Worm (Caenorhabditis elegans) whole organism, L2 larva: Measurements from ENCODE around the gene F28H6.6.

Experiments used
- C34F6.9 ChIP-seq: fragments of 150-350 bp; optimal IDR thresholded peaks from 2 replicates; lab custom pipeline; 2014; ENCODE audit warnings: missing biosample characterization, missing genetic modification characterization
- F13H6.1 ChIP-seq: sonication (generic microtip); optimal IDR thresholded peaks from 2 replicates; lab custom pipeline; 2016; ENCODE audit warnings: missing genetic modification characterization, missing compliant biosample characterization
- R02D3.7 ChIP-seq: fragments of 150-350 bp; optimal IDR thresholded peaks from 2 replicates; lab custom pipeline; 2014; ENCODE audit warnings: missing biosample characterization, missing genetic modification characterization
- ZK546.5 ChIP-seq: sonication (generic microtip); optimal IDR thresholded peaks from 2 replicates; lab custom pipeline; 2017; ENCODE audit warnings: missing biosample characterization, missing genetic modification characterization
- alr-1 ChIP-seq: fragments of 150-350 bp; optimal IDR thresholded peaks from 2 replicates; lab custom pipeline; 2014; ENCODE audit warnings: missing biosample characterization, missing genetic modification characterization
- ama-1 ChIP-seq: fragments of 150-350 bp; optimal IDR thresholded peaks from 2 replicates; lab custom pipeline; 2018; ENCODE audit warnings: inconsistent platforms
- blmp-1 ChIP-seq: sonication (generic microtip); optimal IDR thresholded peaks from 2 replicates; lab custom pipeline; 2017; ENCODE audit warnings: missing genetic modification characterization, mild to moderate bottlenecking, missing compliant biosample characterization, antibody characterized with exemption, moderate library complexity; ENCODE audit not compliant: insufficient read depth
- ceh-16 ChIP-seq: fragments of 150-350 bp; optimal IDR thresholded peaks from 2 replicates; lab custom pipeline; 2014; ENCODE audit warnings: missing biosample characterization, missing genetic modification characterization
- crh-2 ChIP-seq: sonication (generic microtip); optimal IDR thresholded peaks from 2 replicates; lab custom pipeline; 2017; ENCODE audit warnings: missing biosample characterization, missing genetic modification characterization
- dmd-4 ChIP-seq: sonication (generic microtip); optimal IDR thresholded peaks from 2 replicates; lab custom pipeline; 2017; ENCODE audit warnings: missing biosample characterization, missing genetic modification characterization
- elt-1 ChIP-seq: fragments of 150-350 bp; optimal IDR thresholded peaks from 2 replicates; lab custom pipeline; 2014; ENCODE audit warnings: missing biosample characterization, missing genetic modification characterization
- elt-3 ChIP-seq: sonication (generic microtip); optimal IDR thresholded peaks from 2 replicates; lab custom pipeline; 2017; ENCODE audit warnings: missing biosample characterization, missing genetic modification characterization
- fos-1 ChIP-seq: fragments of 150-350 bp; optimal IDR thresholded peaks from 2 replicates; lab custom pipeline; 2014; ENCODE audit warnings: missing biosample characterization, missing genetic modification characterization
- gmeb-1 ChIP-seq: fragments of 150-350 bp; optimal IDR thresholded peaks from 2 replicates; lab custom pipeline; 2014; ENCODE audit warnings: missing biosample characterization, missing genetic modification characterization
- lin-11 ChIP-seq: fragments of 150-350 bp; sonication (generic microtip); optimal IDR thresholded peaks from 2 replicates; lab custom pipeline; 2014; ENCODE audit warnings: missing biosample characterization, missing genetic modification characterization, inconsistent platforms, mixed read lengths
- lin-13 ChIP-seq: fragments of 150-350 bp; optimal IDR thresholded peaks from 2 replicates; lab custom pipeline; 2014; ENCODE audit warnings: missing biosample characterization, missing genetic modification reagents, missing genetic modification characterization
- lin-39 ChIP-seq: fragments of 150-350 bp; optimal IDR thresholded peaks from 2 replicates; lab custom pipeline; 2014; ENCODE audit warnings: missing biosample characterization, missing genetic modification reagents, missing genetic modification characterization
- lsy-2 ChIP-seq, 2 experiments: fragments of 150-350 bp in 1 of 2; sonication (generic microtip) in 1 of 2; optimal IDR thresholded peaks; 2 replicates each; lab custom pipeline; 2014 to 2017; ENCODE audit warnings: missing biosample characterization in 2 of 2, missing genetic modification characterization in 2 of 2
- mab-5 ChIP-seq: fragments of 150-350 bp; optimal IDR thresholded peaks from 2 replicates; lab custom pipeline; 2014; ENCODE audit warnings: missing biosample characterization, missing genetic modification characterization
- mbf-1 ChIP-seq: sonication (generic microtip); optimal IDR thresholded peaks from 2 replicates; lab custom pipeline; 2017; ENCODE audit warnings: missing biosample characterization, missing genetic modification characterization
- mdl-1 ChIP-seq, 2 experiments: fragments of 150-350 bp in 1 of 2; sonication (generic microtip) in 1 of 2; optimal IDR thresholded peaks; 2 replicates each; lab custom pipeline; 2017; ENCODE audit warnings: missing biosample characterization in 2 of 2, missing genetic modification characterization in 2 of 2
- nhr-10 ChIP-seq: sonication (generic microtip); optimal IDR thresholded peaks from 2 replicates; lab custom pipeline; 2017; ENCODE audit warnings: missing biosample characterization, missing genetic modification characterization
- nhr-11 ChIP-seq: fragments of 150-350 bp; optimal IDR thresholded peaks from 2 replicates; lab custom pipeline; 2014; ENCODE audit warnings: missing biosample characterization, missing genetic modification characterization
- nhr-12 ChIP-seq: fragments of 150-350 bp; optimal IDR thresholded peaks from 2 replicates; lab custom pipeline; 2014; ENCODE audit warnings: missing biosample characterization, missing genetic modification characterization
- nhr-129 ChIP-seq: fragments of 150-350 bp; optimal IDR thresholded peaks from 2 replicates; lab custom pipeline; 2014; ENCODE audit warnings: missing biosample characterization, missing genetic modification characterization
- nhr-23 ChIP-seq: fragments of 150-350 bp; optimal IDR thresholded peaks from 2 replicates; lab custom pipeline; 2014; ENCODE audit warnings: missing biosample characterization, missing genetic modification reagents, missing genetic modification characterization
- nhr-237 ChIP-seq: fragments of 150-350 bp; optimal IDR thresholded peaks from 2 replicates; lab custom pipeline; 2014; ENCODE audit warnings: missing biosample characterization, missing genetic modification characterization
- nhr-25 ChIP-seq: fragments of 150-350 bp; sonication (generic microtip); optimal IDR thresholded peaks from 3 replicates; lab custom pipeline; 2014; ENCODE audit warnings: missing biosample characterization, missing genetic modification characterization
- nhr-6 ChIP-seq: fragments of 150-350 bp; optimal IDR thresholded peaks from 2 replicates; lab custom pipeline; 2014; ENCODE audit warnings: missing biosample characterization, missing genetic modification characterization
- nhr-77 ChIP-seq: fragments of 150-350 bp; optimal IDR thresholded peaks from 2 replicates; lab custom pipeline; 2014; ENCODE audit warnings: missing biosample characterization, missing genetic modification characterization
- peb-1 ChIP-seq: fragments of 150-350 bp; optimal IDR thresholded peaks from 2 replicates; lab custom pipeline; 2014; ENCODE audit warnings: missing biosample characterization, missing genetic modification characterization
- sem-4 ChIP-seq: fragments of 150-350 bp; optimal IDR thresholded peaks from 2 replicates; lab custom pipeline; 2014; ENCODE audit warnings: missing biosample characterization, missing genetic modification reagents, missing genetic modification characterization
- skn-1 ChIP-seq: sonication (generic microtip); optimal IDR thresholded peaks from 2 replicates; lab custom pipeline; 2017; ENCODE audit warnings: missing biosample characterization, missing genetic modification characterization
- sma-3 ChIP-seq: sonication (generic microtip); optimal IDR thresholded peaks from 2 replicates; lab custom pipeline; 2016; ENCODE audit warnings: missing genetic modification reagents, missing genetic modification characterization, missing compliant biosample characterization
- sma-9 ChIP-seq, 2 experiments: fragments of 150-350 bp in 1 of 2; sonication (generic microtip) in 1 of 2; optimal IDR thresholded peaks; 2 replicates each; lab custom pipeline; 2014 to 2016; ENCODE audit warnings: missing genetic modification characterization in 2 of 2, mild to moderate bottlenecking in 1 of 2, missing biosample characterization in 1 of 2, missing compliant biosample characterization in 1 of 2, missing genetic modification reagents in 1 of 2, moderate library complexity in 1 of 2
- snpc-4 ChIP-seq: fragments of 150-350 bp; optimal IDR thresholded peaks from 2 replicates; lab custom pipeline; 2014; ENCODE audit warnings: missing biosample characterization, missing genetic modification characterization
- unc-39 ChIP-seq: fragments of 150-350 bp; optimal IDR thresholded peaks from 2 replicates; lab custom pipeline; 2014; ENCODE audit warnings: missing biosample characterization, missing genetic modification characterization
- unc-55 ChIP-seq: fragments of 150-350 bp; sonication (generic microtip); optimal IDR thresholded peaks from 3 replicates; lab custom pipeline; 2014; ENCODE audit warnings: missing biosample characterization, missing genetic modification reagents, missing genetic modification characterization
- ztf-1 ChIP-seq: fragments of 200-800 bp; sonication (Bioruptor generic); conservative IDR thresholded peaks from 2 replicates; pipeline ENCODE4 v1.3.6; 2022; ENCODE audit warnings: missing genetic modification characterization, missing compliant biosample characterization
- ztf-11 ChIP-seq: sonication (generic microtip); optimal IDR thresholded peaks from 2 replicates; lab custom pipeline; 2017; ENCODE audit warnings: missing biosample characterization, missing genetic modification characterization

The F28H6.6 gene

DNA sequence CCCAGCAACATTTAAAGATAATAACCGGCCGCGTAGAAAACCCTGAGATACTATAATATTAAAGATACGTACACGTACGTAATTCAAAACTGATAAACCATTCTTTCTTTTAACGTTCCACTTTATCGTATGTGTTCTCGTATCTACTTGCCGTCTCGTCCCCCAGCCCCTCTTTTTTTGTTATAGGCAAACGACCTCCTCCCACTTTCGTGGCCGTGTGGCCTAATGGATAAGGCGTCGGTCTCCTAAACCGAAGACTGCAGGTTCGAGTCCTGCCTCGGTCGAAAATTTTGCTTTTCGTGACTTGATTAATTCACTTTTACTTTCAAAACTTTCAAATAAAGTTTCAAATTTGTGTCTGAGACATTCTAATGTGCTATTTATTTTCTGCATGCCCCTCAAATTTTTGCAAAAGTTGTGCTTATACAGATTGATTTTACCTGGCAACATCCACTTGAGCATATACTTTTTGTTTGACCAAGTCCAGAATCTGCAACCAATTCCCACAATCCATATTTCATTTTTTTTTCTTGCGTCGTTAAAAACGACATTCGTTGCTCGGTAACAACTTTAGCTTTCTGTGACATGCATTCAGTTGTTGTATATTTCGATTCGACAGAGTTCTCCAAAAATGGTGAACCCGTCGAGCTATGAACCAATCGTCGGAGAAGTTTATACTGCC lies 10.1 kb downstream of the F28H6.6 start, which contains the start of gene F28H6.7 (continued):
- TF ChIP-seq fos-1 (tag; lab: Kevin White, UChicago) (peak; percentile 57), peb-1 (no peak), snpc-4 (tag; lab: Kevin White, UChicago) (no peak)

DNA sequence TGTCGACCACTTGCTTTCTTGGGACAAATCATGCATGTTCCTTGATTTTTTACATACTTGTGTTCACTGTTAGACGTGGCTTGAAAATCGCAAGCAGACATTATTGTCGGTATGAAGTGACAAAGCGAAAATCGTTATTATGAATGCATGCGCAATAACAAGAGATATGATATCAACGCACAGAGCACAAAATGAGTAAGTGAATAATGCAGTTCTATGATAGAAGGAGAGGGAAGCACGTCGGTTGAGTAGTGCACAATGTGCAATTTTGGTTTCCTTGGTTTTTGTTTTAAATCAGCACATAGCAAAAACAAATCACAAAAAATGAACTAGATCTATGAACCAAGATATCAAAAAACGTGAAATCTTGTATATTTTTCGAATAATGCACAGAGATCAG lies 12.3 kb downstream of the F28H6.6 start, which contains the start of gene nhr-281:
Gene nhr-281, minus strand, starts transcription at position 101 of the 400 bp plus-strand sequence.
- TF ChIP-seq unc-39 (tag; lab: Kevin White, UChicago) (no peak), elt-3 (tag; lab: Kevin White, UChicago) (no peak), nhr-12 (tag; lab: Kevin White, UChicago) (no peak), ztf-1 (GFP tag; lab: Robert Waterston, UW) (no peak), alr-1 (tag; lab: Kevin White, UChicago) (no peak), nhr-129 (tag; lab: Kevin White, UChicago) (no peak), peb-1 (no peak), C34F6.9 (tag; lab: Kevin White, UChicago) (no peak)

DNA sequence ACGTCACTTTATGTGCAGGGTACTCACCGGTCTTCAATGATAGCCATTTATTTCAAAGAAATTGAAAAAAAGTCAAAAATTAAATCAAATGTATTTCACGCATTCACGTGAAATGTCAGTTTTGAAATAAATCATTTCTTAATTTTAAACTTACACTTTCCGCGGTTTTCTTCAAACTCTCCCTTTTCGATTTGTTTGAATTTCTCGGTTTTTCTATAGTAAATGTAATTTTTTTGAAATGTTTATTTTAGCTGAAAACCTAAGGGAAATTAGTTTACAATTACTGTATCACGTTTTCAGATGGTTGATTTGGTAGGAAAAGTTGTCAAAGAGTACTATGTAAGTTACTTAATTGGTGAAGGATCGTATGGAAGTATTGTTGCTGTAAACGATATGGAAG lies 17.4 kb downstream of the F28H6.6 start, which contains the start of gene F16B12.7:
Gene F16B12.7, plus strand, starts transcription at position 301 of the 400 bp plus-strand sequence.
- no peak for TF ChIP-seq C34F6.9 (tag; lab: Kevin White, UChicago)
- no peak for TF ChIP-seq nhr-11 (tag; lab: Kevin White, UChicago)
- TF ChIP-seq nhr-6 (tag; lab: Kevin White, UChicago): no peak
- no peak for TF ChIP-seq dmd-4 (tag; lab: Kevin White, UChicago)
- no peak for TF ChIP-seq nhr-237 (tag; lab: Kevin White, UChicago)
- TF ChIP-seq elt-1 (tag; lab: Kevin White, UChicago): no peak
- no peak for TF ChIP-seq ztf-1 (GFP tag; lab: Robert Waterston, UW)
- no peak for TF ChIP-seq nhr-25
- no peak for TF ChIP-seq unc-55 (GFP tag; lab: Kevin White, UChicago)
- TF ChIP-seq nhr-77: no peak
- no peak for TF ChIP-seq lin-13
- no peak for TF ChIP-seq F13H6.1
- TF ChIP-seq crh-2 (tag; lab: Kevin White, UChicago): no peak
- no peak for TF ChIP-seq gmeb-1 (tag; lab: Kevin White, UChicago)

DNA sequence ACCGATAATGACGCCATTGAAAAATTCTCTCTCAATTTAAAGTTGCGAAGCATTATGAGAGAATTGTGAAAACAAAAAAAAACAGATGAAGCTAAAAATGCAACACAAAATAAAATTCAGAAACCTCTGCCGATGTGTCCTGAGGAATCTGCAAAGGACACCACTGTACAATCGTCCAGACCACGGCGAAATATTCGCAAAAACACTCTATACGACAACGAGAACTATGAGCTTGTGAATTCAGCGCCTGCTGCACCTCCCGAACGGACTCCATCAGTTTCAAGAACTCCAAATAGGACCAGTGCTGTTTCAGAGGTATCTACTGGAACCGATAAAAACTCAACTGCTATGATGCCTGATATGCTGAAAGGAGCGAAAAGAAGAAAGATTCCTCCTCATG lies 23.2 kb downstream of the F28H6.6 start:
- TF ChIP-seq sma-9 (GFP tag; optimal IDR thresholded peaks at IDR 0.05; lab: Kevin White, UChicago): no peak
- TF ChIP-seq sma-9 (tag; optimal IDR thresholded peaks at IDR 0.05; lab: Kevin White, UChicago): no peak
- no peak for TF ChIP-seq gmeb-1 (tag; lab: Kevin White, UChicago)
- TF ChIP-seq nhr-77: no peak
- TF ChIP-seq unc-39 (tag; lab: Kevin White, UChicago): no peak
- no peak for TF ChIP-seq nhr-11 (tag; lab: Kevin White, UChicago)
- TF ChIP-seq lin-13: no peak
- no peak for TF ChIP-seq blmp-1 (tag; lab: Kevin White, UChicago)
- TF ChIP-seq mdl-1 (tag; optimal IDR thresholded peaks at IDR 0.05; lab: Kevin White, UChicago): no peak
- no peak for TF ChIP-seq nhr-129 (tag; lab: Kevin White, UChicago)
- no peak for TF ChIP-seq sma-3
- no peak for TF ChIP-seq mbf-1 (tag; lab: Kevin White, UChicago)
- no peak for TF ChIP-seq R02D3.7 (tag; lab: Kevin White, UChicago)
- TF ChIP-seq ZK546.5 (tag; lab: Kevin White, UChicago): no peak
- no peak for TF ChIP-seq C34F6.9 (tag; lab: Kevin White, UChicago)
- no peak for TF ChIP-seq ztf-11 (tag; lab: Kevin White, UChicago)
- no peak for TF ChIP-seq ama-1
- TF ChIP-seq mab-5 (tag; lab: Kevin White, UChicago): no peak
- TF ChIP-seq lin-39: no peak
- no peak for TF ChIP-seq nhr-25
- TF ChIP-seq snpc-4 (tag; lab: Kevin White, UChicago): no peak

DNA sequence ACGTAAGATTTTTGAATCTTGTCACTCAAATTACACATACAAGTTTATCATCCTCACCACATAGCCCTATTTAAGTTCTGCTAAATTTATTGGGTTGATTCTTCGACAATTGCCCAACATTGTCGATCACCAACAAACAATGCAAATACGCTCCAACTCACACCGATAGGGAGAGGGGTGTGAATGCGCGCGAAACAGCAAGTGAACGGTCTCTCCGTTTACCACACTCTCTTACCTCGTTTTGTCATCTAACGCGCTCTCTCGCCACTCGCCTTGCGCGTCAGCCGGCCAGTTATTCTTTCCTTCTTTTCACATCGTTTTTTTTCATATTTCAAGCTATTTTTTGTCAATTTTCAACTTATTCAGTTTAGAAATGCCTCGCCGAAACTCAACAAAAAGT lies 23.7 kb downstream of the F28H6.6 start, which contains the start of gene F16B12.6:
Gene F16B12.6, plus strand, starts transcription at position 331 of the 400 bp plus-strand sequence.
- no peak for TF ChIP-seq nhr-23
- no peak for TF ChIP-seq skn-1
- TF ChIP-seq nhr-6 (tag; lab: Kevin White, UChicago): no peak
- no peak for TF ChIP-seq ztf-11 (tag; lab: Kevin White, UChicago)
- peak; percentile 61 for TF ChIP-seq sem-4 (tag; lab: Kevin White, UChicago)
- peak; percentile 70 for TF ChIP-seq F13H6.1
- TF ChIP-seq nhr-237 (tag; lab: Kevin White, UChicago): no peak
- peak; percentile 82 for TF ChIP-seq gmeb-1 (tag; lab: Kevin White, UChicago)
- peak; percentile 38 to 84 for TF ChIP-seq lsy-2 (tag; optimal IDR thresholded peaks at IDR 0.05; lab: Kevin White, UChicago)
- no peak for TF ChIP-seq mbf-1 (tag; lab: Kevin White, UChicago)
- peak; percentile 73 for TF ChIP-seq nhr-25
- TF ChIP-seq mab-5 (tag; lab: Kevin White, UChicago): peak; percentile 59
- TF ChIP-seq elt-1 (tag; lab: Kevin White, UChicago): no peak
- TF ChIP-seq unc-39 (tag; lab: Kevin White, UChicago): no peak
- TF ChIP-seq lin-11: peak; percentile 80
- TF ChIP-seq lin-13: peak; percentile 85
- TF ChIP-seq ama-1: no peak
- no peak for TF ChIP-seq ceh-16
- no peak for TF ChIP-seq nhr-12 (tag; lab: Kevin White, UChicago)
- no peak for TF ChIP-seq dmd-4 (tag; lab: Kevin White, UChicago)
- TF ChIP-seq nhr-10: peak; percentile 31
- TF ChIP-seq nhr-77: no peak
- TF ChIP-seq sma-3: peak; percentile 67
- TF ChIP-seq C34F6.9 (tag; lab: Kevin White, UChicago): peak; percentile 91
- peak; percentile 14 for TF ChIP-seq snpc-4 (tag; lab: Kevin White, UChicago)
- TF ChIP-seq lin-39: no peak
